Fruit fly (Drosophila melanogaster) whole organism, prepupa: ENCODE results near the gene NijB.

ENCODE experiments used
- Blimp-1 ChIP-seq: fragments of 200-800 bp; sonication (Bioruptor generic); optimal IDR thresholded peaks from 3 replicates; lab custom pipeline; 2017; ENCODE audit warnings: missing biosample characterization, missing genetic modification characterization, mild to moderate bottlenecking, moderate library complexity, missing genetic modification reagents
- CG10631 ChIP-seq: fragments of 200-800 bp; sonication (Bioruptor generic); optimal IDR thresholded peaks from 2 replicates; lab custom pipeline; 2016; ENCODE audit warnings: missing biosample characterization, missing genetic modification characterization
- CG10669 ChIP-seq: fragments of 200-800 bp; sonication (Bioruptor generic); optimal IDR thresholded peaks from 3 replicates; lab custom pipeline; 2018; ENCODE audit warnings: missing biosample characterization, mild to moderate bottlenecking, missing genetic modification characterization, moderate library complexity
- CG11294 ChIP-seq: fragments of 200-800 bp; sonication (Bioruptor generic); IDR thresholded peaks from 2 replicates; pipeline ENCODE4 v1.3.6; 2022; ENCODE audit warnings: missing biosample characterization, missing genetic modification characterization
- CG11762 ChIP-seq: fragments of 200-800 bp; sonication (Bioruptor generic); optimal IDR thresholded peaks from 3 replicates; lab custom pipeline; 2016; ENCODE audit warnings: missing biosample characterization, missing genetic modification characterization; ENCODE audit not compliant: insufficient read depth
- CG11902 ChIP-seq: fragments of 200-800 bp; sonication (Bioruptor generic); optimal IDR thresholded peaks from 3 replicates; lab custom pipeline; 2016; ENCODE audit warnings: missing biosample characterization, missing genetic modification characterization
- CG1621 ChIP-seq: fragments of 200-800 bp; sonication (Bioruptor generic); optimal IDR thresholded peaks from 3 replicates; lab custom pipeline; 2018; ENCODE audit warnings: missing biosample characterization, mild to moderate bottlenecking, missing genetic modification characterization
- CG16779 ChIP-seq: fragments of 200-800 bp; sonication (Bioruptor generic); optimal IDR thresholded peaks from 3 replicates; lab custom pipeline; 2017; ENCODE audit warnings: missing biosample characterization, mild to moderate bottlenecking, missing genetic modification characterization
- CG3032 ChIP-seq: fragments of 200-800 bp; optimal IDR thresholded peaks from 2 replicates; lab custom pipeline; 2019; ENCODE audit warnings: missing biosample characterization, mild to moderate bottlenecking, missing genetic modification characterization, moderate library complexity
- CG31627 ChIP-seq: fragments of 200-800 bp; sonication (Bioruptor generic); optimal IDR thresholded peaks from 3 replicates; lab custom pipeline; 2016; ENCODE audit warnings: missing biosample characterization, missing genetic modification characterization
- CG34406 ChIP-seq: fragments of 200-800 bp; sonication (Bioruptor generic); optimal IDR thresholded peaks from 3 replicates; lab custom pipeline; 2016; ENCODE audit warnings: missing biosample characterization, missing genetic modification characterization
- CG3919 ChIP-seq: fragments of 200-800 bp; sonication (Bioruptor generic); optimal IDR thresholded peaks from 3 replicates; lab custom pipeline; 2016; ENCODE audit warnings: missing biosample characterization, missing genetic modification characterization
- CG4318 ChIP-seq: fragments of 200-800 bp; sonication (Bioruptor generic); optimal IDR thresholded peaks from 3 replicates; lab custom pipeline; 2017; ENCODE audit warnings: missing biosample characterization, mild to moderate bottlenecking, missing genetic modification characterization
- CG6163 ChIP-seq: fragments of 200-800 bp; sonication (Bioruptor generic); IDR thresholded peaks from 3 replicates; pipeline ENCODE4 v1.3.6; 2022; ENCODE audit warnings: missing biosample characterization, missing genetic modification characterization
- CG6276 ChIP-seq: fragments of 200-800 bp; sonication (Bioruptor generic); optimal IDR thresholded peaks from 2 replicates; lab custom pipeline; 2017; ENCODE audit warnings: missing biosample characterization, mild to moderate bottlenecking, missing genetic modification characterization
- CG6792 ChIP-seq: fragments of 200-800 bp; sonication (Bioruptor generic); optimal IDR thresholded peaks from 3 replicates; lab custom pipeline; 2016; ENCODE audit warnings: missing biosample characterization, missing genetic modification characterization
- CG7368 ChIP-seq: fragments of 200-800 bp; sonication (Bioruptor generic); optimal IDR thresholded peaks from 3 replicates; lab custom pipeline; 2016; ENCODE audit warnings: missing biosample characterization, missing genetic modification characterization
- CG8119 ChIP-seq: fragments of 200-800 bp; sonication (Bioruptor generic); IDR thresholded peaks from 3 replicates; pipeline ENCODE4 v1.3.6; 2022; ENCODE audit warnings: missing biosample characterization, missing genetic modification characterization
- CG8632 ChIP-seq: fragments of 200-800 bp; sonication (Bioruptor generic); optimal IDR thresholded peaks from 3 replicates; lab custom pipeline; 2016; ENCODE audit warnings: missing biosample characterization, missing genetic modification characterization
- CG9139 ChIP-seq: fragments of 200-800 bp; sonication (Bioruptor generic); optimal IDR thresholded peaks from 3 replicates; lab custom pipeline; 2017; ENCODE audit warnings: missing biosample characterization, mild to moderate bottlenecking, missing genetic modification characterization
- Eip75B ChIP-seq: fragments of 200-800 bp; sonication (Bioruptor generic); optimal IDR thresholded peaks from 3 replicates; lab custom pipeline; 2016; ENCODE audit warnings: missing biosample characterization, missing genetic modification characterization
- Eip78C ChIP-seq: fragments of 200-800 bp; sonication (Bioruptor generic); peaks from one replicate; lab custom pipeline; 2016; ENCODE audit warnings: missing biosample characterization, missing genetic modification characterization
- Eip93F ChIP-seq: fragments of 200-800 bp; sonication (Bioruptor generic); optimal IDR thresholded peaks from 2 replicates; lab custom pipeline; 2016; ENCODE audit warnings: missing biosample characterization, mild to moderate bottlenecking, missing genetic modification characterization
- Ets21C ChIP-seq: fragments of 200-800 bp; sonication (Bioruptor generic); optimal IDR thresholded peaks from 3 replicates; lab custom pipeline; 2016; ENCODE audit warnings: missing biosample characterization, missing genetic modification characterization
- Gug ChIP-seq: fragments of 200-800 bp; sonication (Bioruptor generic); IDR thresholded peaks from 2 replicates; pipeline ENCODE4 v1.3.6; 2022; ENCODE audit warnings: missing biosample characterization, missing genetic modification characterization
- Hr38 ChIP-seq: sonication (Bioruptor generic); optimal IDR thresholded peaks from 2 replicates; lab custom pipeline; 2016; ENCODE audit warnings: missing biosample characterization, missing genetic modification characterization
- Hr39 ChIP-seq: fragments of 200-800 bp; sonication (Bioruptor generic); optimal IDR thresholded peaks from 2 replicates; lab custom pipeline; 2016; ENCODE audit warnings: missing biosample characterization, missing genetic modification characterization
- Hr4 ChIP-seq: fragments of 200-800 bp; sonication (Bioruptor generic); optimal IDR thresholded peaks from 3 replicates; lab custom pipeline; 2016; ENCODE audit warnings: missing biosample characterization, missing genetic modification characterization
- OdsH ChIP-seq: fragments of 200-800 bp; sonication (Bioruptor generic); optimal IDR thresholded peaks from 3 replicates; lab custom pipeline; 2016; ENCODE audit warnings: missing biosample characterization, missing genetic modification characterization
- Sox102F ChIP-seq: fragments of 200-800 bp; sonication (Bioruptor generic); optimal IDR thresholded peaks from 2 replicates; lab custom pipeline; 2016; ENCODE audit warnings: missing biosample characterization, mild to moderate bottlenecking, missing genetic modification characterization
- Sox14 ChIP-seq: fragments of 200-800 bp; sonication (Bioruptor generic); optimal IDR thresholded peaks from 3 replicates; lab custom pipeline; 2016; ENCODE audit warnings: missing biosample characterization, missing genetic modification characterization
- dac ChIP-seq: fragments of 200-800 bp; sonication (Bioruptor generic); optimal IDR thresholded peaks from 2 replicates; lab custom pipeline; 2017; ENCODE audit warnings: missing biosample characterization, mild to moderate bottlenecking, missing genetic modification characterization
- fd59A ChIP-seq: fragments of 200-800 bp; sonication (Bioruptor generic); optimal IDR thresholded peaks from 2 replicates; lab custom pipeline; 2017; ENCODE audit warnings: missing biosample characterization, mild to moderate bottlenecking, missing genetic modification characterization, missing genetic modification reagents
- fkh ChIP-seq: fragments of 200-800 bp; sonication (Bioruptor generic); optimal IDR thresholded peaks from 3 replicates; lab custom pipeline; 2017; ENCODE audit warnings: missing biosample characterization, mild to moderate bottlenecking, missing genetic modification characterization, moderate library complexity
- pdm3 ChIP-seq: fragments of 200-800 bp; sonication (Bioruptor generic); optimal IDR thresholded peaks from 3 replicates; lab custom pipeline; 2016; ENCODE audit warnings: missing biosample characterization, missing genetic modification characterization
- spab ChIP-seq: fragments of 200-800 bp; sonication (Bioruptor generic); optimal IDR thresholded peaks from 2 replicates; lab custom pipeline; 2017; ENCODE audit warnings: missing biosample characterization, mild to moderate bottlenecking, missing genetic modification characterization, missing genetic modification reagents
- ss ChIP-seq, 2 experiments: fragments of 200-800 bp; sonication (Bioruptor generic); optimal IDR thresholded peaks; 2 replicates in 1 of 2; 3 replicates in 1 of 2; lab custom pipeline; 2017 to 2018; ENCODE audit warnings: mild to moderate bottlenecking in 2 of 2, missing biosample characterization in 2 of 2, missing genetic modification characterization in 2 of 2, moderate library complexity in 1 of 2
- topi ChIP-seq: fragments of 200-800 bp; sonication (Bioruptor generic); optimal IDR thresholded peaks from 3 replicates; lab custom pipeline; 2016; ENCODE audit warnings: missing biosample characterization, missing genetic modification characterization
- vri ChIP-seq: fragments of 200-800 bp; sonication (Bioruptor generic); optimal IDR thresholded peaks from 3 replicates; lab custom pipeline; 2016; ENCODE audit warnings: missing biosample characterization, mild to moderate bottlenecking, missing genetic modification characterization

The NijB gene

DNA sequence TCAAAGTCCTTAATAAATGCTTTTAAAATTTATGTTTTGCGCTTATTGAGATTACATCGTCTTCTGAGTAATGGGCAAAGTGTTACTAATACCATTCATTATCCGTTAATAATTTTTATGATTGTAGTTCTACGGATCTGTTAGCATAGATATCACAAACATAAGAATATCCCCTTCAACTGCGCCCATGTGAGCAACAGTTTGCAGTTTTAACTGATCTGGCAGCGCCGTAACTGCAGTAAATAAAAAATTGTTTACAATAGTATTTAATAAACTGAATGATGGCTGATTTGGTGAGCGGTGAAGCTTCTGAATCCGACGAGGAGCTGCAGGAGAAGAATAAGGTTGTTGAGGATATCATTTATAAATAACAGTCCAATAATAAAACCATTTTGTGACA, 22.2 kb upstream of the NijB start, which contains the start of gene Blos3 (continued):
- peak; percentile 68 for TF ChIP-seq Hr39
- TF ChIP-seq CG6792, result peak; percentile 50
- TF ChIP-seq Eip78C (GFP tag; lab: Kevin White, UChicago), result peak; percentile 91
- no peak for TF ChIP-seq CG4318 (GFP tag; lab: Kevin White, UChicago)
- no peak for TF ChIP-seq CG7368
- TF ChIP-seq Eip93F, result peak; percentile 16
- no peak for TF ChIP-seq CG16779
- TF ChIP-seq CG9139 (GFP tag; lab: Kevin White, UChicago), result no peak
- no peak for TF ChIP-seq Eip75B (GFP tag; lab: Kevin White, UChicago)
- no peak for TF ChIP-seq pdm3 (GFP tag; lab: Kevin White, UChicago)
- peak; percentile 77 for TF ChIP-seq CG31627 (GFP tag; lab: Kevin White, UChicago)
- peak; percentile 85 for TF ChIP-seq fkh
- TF ChIP-seq, all 60 proteins: peak for 21

dm6 chr3L:18872440-18872839, 19.7 kb upstream of the NijB start, which contains the start of the genes Rad9 and Uggt:
Rad9 (minus strand) TSS chr3L:18872553.
Uggt (plus strand) TSS chr3L:18872747.
- TF ChIP-seq CG10669 (GFP tag; lab: Kevin White, UChicago), result no peak
- no peak for TF ChIP-seq CG11294 (GFP tag; lab: Robert Waterston, UW)
- no peak for TF ChIP-seq Ets21C
- peak; percentile 82 for TF ChIP-seq fkh
- TF ChIP-seq Gug (GFP tag; lab: Robert Waterston, UW), result no peak
- no peak for TF ChIP-seq CG16779
- TF ChIP-seq CG11762, result no peak
- no peak for TF ChIP-seq spab
- no peak for TF ChIP-seq CG8632 (GFP tag; lab: Kevin White, UChicago)
- no peak for TF ChIP-seq CG6163 (GFP tag; lab: Robert Waterston, UW)
- no peak for TF ChIP-seq CG11902
- no peak for TF ChIP-seq CG3032 (tag; lab: Kevin White, UChicago)
- TF ChIP-seq CG10631 (GFP tag; lab: Kevin White, UChicago), result peak; percentile 20
- TF ChIP-seq Sox102F, result no peak
- TF ChIP-seq Hr38 (GFP tag; lab: Kevin White, UChicago), result no peak
- TF ChIP-seq CG8119 (GFP tag; lab: Robert Waterston, UW), result no peak
- TF ChIP-seq Hr4 (GFP tag; lab: Kevin White, UChicago), result no peak

- TF ChIP-seq Sox14 (no peak), dac (no peak), topi (GFP tag; lab: Kevin White, UChicago) (no peak), fd59A (GFP tag; lab: Kevin White, UChicago) (no peak), Hr38 (GFP tag; lab: Kevin White, UChicago) (no peak), OdsH (GFP tag; lab: Kevin White, UChicago) (no peak), Eip78C (GFP tag; lab: Kevin White, UChicago) (no peak), Blimp-1 (GFP tag; lab: Kevin White, UChicago) (no peak), vri (GFP tag; lab: Kevin White, UChicago) (no peak), CG1621 (tag; lab: Kevin White, UChicago) (no peak), ss (GFP tag; optimal IDR thresholded peaks at IDR 0.05; lab: Kevin White, UChicago) (no peak), Eip93F (no peak), CG34406 (no peak), CG6792 (no peak), CG6276 (no peak), CG3919 (no peak)
These were observed 10.6 kb upstream of the NijB start for dm6 chr3L:18881613-18882012.
